Fruit fly (Drosophila melanogaster) whole organism, embryonic: ENCODE results near the gene ND-24.

Source experiments
- Abd-B ChIP-seq: fragments of 200-800 bp; sonication (Bioruptor generic); optimal IDR thresholded peaks from 2 replicates; lab custom pipeline; 2018; ENCODE audit warnings: missing biosample characterization, mild to moderate bottlenecking, missing genetic modification characterization, moderate library complexity
- Asciz ChIP-seq: fragments of 200-800 bp; sonication (Bioruptor generic); optimal IDR thresholded peaks from 2 replicates; lab custom pipeline; 2017; ENCODE audit warnings: missing biosample characterization, mild to moderate bottlenecking, missing genetic modification characterization, missing genetic modification reagents
- Atf-2 ChIP-seq: fragments of 200-800 bp; sonication (Bioruptor generic); optimal IDR thresholded peaks from 2 replicates; lab custom pipeline; 2016; ENCODE audit warnings: missing biosample characterization, missing genetic modification characterization
- Blimp-1 ChIP-seq: fragments of 200-800 bp; sonication (Bioruptor generic); optimal IDR thresholded peaks from 3 replicates; lab custom pipeline; 2018; ENCODE audit warnings: missing biosample characterization, missing genetic modification characterization, mild to moderate bottlenecking, moderate library complexity, missing genetic modification reagents
- CG10979 ChIP-seq: fragments of 200-800 bp; sonication (Bioruptor generic); optimal IDR thresholded peaks from 2 replicates; lab custom pipeline; 2018; ENCODE audit warnings: missing biosample characterization, mild to moderate bottlenecking, missing genetic modification characterization, moderate library complexity
- CG11093 ChIP-seq: fragments of 200-800 bp; sonication (Bioruptor generic); IDR thresholded peaks from 3 replicates; pipeline ENCODE4 v1.3.6; 2022; ENCODE audit warnings: missing biosample characterization, missing genetic modification characterization
- CG11560 ChIP-seq: fragments of 200-800 bp; sonication (Bioruptor generic); IDR thresholded peaks from 3 replicates; pipeline ENCODE4 v1.3.6; 2022; ENCODE audit warnings: missing biosample characterization, missing genetic modification characterization
- CG11723 ChIP-seq: fragments of 200-800 bp; sonication (Bioruptor generic); optimal IDR thresholded peaks from 2 replicates; lab custom pipeline; 2017; ENCODE audit warnings: missing biosample characterization, mild to moderate bottlenecking, missing genetic modification characterization
- CG12104 ChIP-seq: fragments of 200-800 bp; sonication (Bioruptor generic); optimal IDR thresholded peaks from 3 replicates; lab custom pipeline; 2016; ENCODE audit warnings: missing biosample characterization, missing genetic modification characterization
- CG1602 ChIP-seq: fragments of 200-800 bp; sonication (Bioruptor generic); optimal IDR thresholded peaks from 3 replicates; lab custom pipeline; 2016; ENCODE audit warnings: missing biosample characterization, missing genetic modification characterization
- CG16813 ChIP-seq: fragments of 200-800 bp; sonication (Bioruptor generic); IDR thresholded peaks from 3 replicates; pipeline ENCODE4 v1.3.6; 2022; ENCODE audit warnings: missing biosample characterization, missing genetic modification characterization; ENCODE audit not compliant: partially characterized antibody
- CG17328 ChIP-seq: fragments of 200-800 bp; sonication (Bioruptor generic); IDR thresholded peaks from 2 replicates; pipeline ENCODE4 v1.3.6; 2022; ENCODE audit warnings: missing biosample characterization, missing genetic modification characterization
- CG17385 ChIP-seq: fragments of 200-800 bp; sonication (Bioruptor generic); optimal IDR thresholded peaks from 3 replicates; lab custom pipeline; 2018; ENCODE audit warnings: missing biosample characterization, mild to moderate bottlenecking, missing genetic modification characterization
- CG18262 ChIP-seq: fragments of 200-800 bp; optimal IDR thresholded peaks from 3 replicates; lab custom pipeline; 2019; ENCODE audit warnings: missing biosample characterization, mild to moderate bottlenecking, missing genetic modification characterization, moderate library complexity
- CG18476 ChIP-seq: fragments of 200-800 bp; sonication (Bioruptor generic); optimal IDR thresholded peaks from 2 replicates; lab custom pipeline; 2016; ENCODE audit warnings: missing biosample characterization, mild to moderate bottlenecking, missing genetic modification characterization
- CG2875 ChIP-seq: fragments of 200-800 bp; sonication (Bioruptor generic); optimal IDR thresholded peaks from 2 replicates; lab custom pipeline; 2017; ENCODE audit warnings: missing biosample characterization, mild to moderate bottlenecking, missing genetic modification characterization, missing genetic modification reagents
- CG32532 ChIP-seq: fragments of 200-800 bp; sonication (Bioruptor generic); IDR thresholded peaks from 2 replicates; pipeline ENCODE4 v1.3.6; 2022; ENCODE audit warnings: missing biosample characterization, missing genetic modification characterization
- CG9876 ChIP-seq: fragments of 200-800 bp; sonication (Bioruptor generic); optimal IDR thresholded peaks from 2 replicates; lab custom pipeline; 2016; ENCODE audit warnings: missing biosample characterization, missing genetic modification characterization
- Dfd ChIP-seq, 2 experiments: fragments of >200 bp; optimal IDR thresholded peaks; 2 replicates each; lab custom pipeline; 2017; ENCODE audit warnings: missing biosample characterization in 2 of 2, missing genetic modification characterization in 2 of 2
- Hey ChIP-seq: fragments of 200-800 bp; sonication (Bioruptor generic); optimal IDR thresholded peaks from 3 replicates; lab custom pipeline; 2018; ENCODE audit warnings: missing biosample characterization, mild to moderate bottlenecking, missing genetic modification characterization
- NC2β ChIP-seq: fragments of 200-800 bp; sonication (Bioruptor generic); optimal IDR thresholded peaks from 2 replicates; lab custom pipeline; 2016; ENCODE audit warnings: missing biosample characterization, missing genetic modification characterization
- Oaz ChIP-seq: fragments of 200-800 bp; sonication (Bioruptor generic); IDR thresholded peaks from 2 replicates; pipeline ENCODE4 v1.3.6; 2022; ENCODE audit warnings: missing biosample characterization, missing genetic modification characterization
- Oli ChIP-seq: fragments of 200-800 bp; sonication (Bioruptor generic); optimal IDR thresholded peaks from 2 replicates; lab custom pipeline; 2018; ENCODE audit warnings: missing biosample characterization, mild to moderate bottlenecking, missing genetic modification characterization, moderate library complexity
- Poxn ChIP-seq: fragments of 200-800 bp; sonication (Bioruptor generic); IDR thresholded peaks from 2 replicates; pipeline ENCODE4 v1.3.6; 2022; ENCODE audit warnings: missing biosample characterization, missing genetic modification characterization
- Sry-β ChIP-seq: fragments of 200-800 bp; sonication (Bioruptor generic); optimal IDR thresholded peaks from 2 replicates; lab custom pipeline; 2018; ENCODE audit warnings: missing biosample characterization, mild to moderate bottlenecking, missing genetic modification characterization, moderate library complexity
- chif ChIP-seq, 2 experiments: fragments of 200-800 bp; sonication (Bioruptor generic); optimal IDR thresholded peaks; 3 replicates each; lab custom pipeline; 2016; ENCODE audit warnings: missing biosample characterization in 2 of 2, missing genetic modification characterization in 2 of 2
- ci ChIP-seq: fragments of 200-800 bp; sonication (Bioruptor generic); IDR thresholded peaks from 3 replicates; pipeline ENCODE4 v1.3.6; 2022; ENCODE audit warnings: missing biosample characterization, missing genetic modification characterization
- da ChIP-seq: fragments of 200-800 bp; sonication (Bioruptor generic); optimal IDR thresholded peaks from 2 replicates; lab custom pipeline; 2016; ENCODE audit warnings: missing biosample characterization, missing genetic modification characterization
- eve ChIP-seq, 2 experiments: fragments of >200 bp; optimal IDR thresholded peaks; 2 replicates each; lab custom pipeline; 2017; ENCODE audit warnings: missing biosample characterization in 2 of 2, missing genetic modification characterization in 2 of 2
- jigr1 ChIP-seq: fragments of 200-800 bp; sonication (Bioruptor generic); IDR thresholded peaks from 3 replicates; pipeline ENCODE4 v1.3.6; 2022; ENCODE audit warnings: missing biosample characterization, missing genetic modification characterization
- ken ChIP-seq: fragments of 200-800 bp; sonication (Bioruptor generic); IDR thresholded peaks from 3 replicates; pipeline ENCODE4 v1.3.6; 2022; ENCODE audit warnings: missing biosample characterization, missing genetic modification characterization
- lola ChIP-seq, 3 experiments: fragments of >200 bp in 2 of 3; fragments of 200-800 bp in 1 of 3; sonication (Bioruptor generic) in 1 of 3; optimal IDR thresholded peaks; 2 replicates each; lab custom pipeline; 2017 to 2019; ENCODE audit warnings: missing biosample characterization in 3 of 3, missing genetic modification characterization in 3 of 3, mild to moderate bottlenecking in 1 of 3, moderate library complexity in 1 of 3
- nom ChIP-seq: fragments of 200-800 bp; sonication (Bioruptor generic); optimal IDR thresholded peaks from 2 replicates; lab custom pipeline; 2017; ENCODE audit warnings: missing biosample characterization, missing genetic modification characterization, mild to moderate bottlenecking, moderate library complexity, missing genetic modification reagents
- peb ChIP-seq: fragments of 200-800 bp; sonication (Bioruptor generic); IDR thresholded peaks from 2 replicates; pipeline ENCODE4 v1.3.6; 2022; ENCODE audit warnings: missing biosample characterization, missing genetic modification characterization
- phol ChIP-seq: fragments of 200-800 bp; sonication (Bioruptor generic); optimal IDR thresholded peaks from 3 replicates; lab custom pipeline; 2018; ENCODE audit warnings: missing biosample characterization, mild to moderate bottlenecking, missing genetic modification characterization, moderate library complexity
- pnt ChIP-seq: fragments of 200-800 bp; sonication (Bioruptor generic); optimal IDR thresholded peaks from 3 replicates; lab custom pipeline; 2016; ENCODE audit warnings: missing biosample characterization, missing genetic modification characterization
- sens ChIP-seq: fragments of 200-800 bp; sonication (Bioruptor generic); peaks from one replicate; lab custom pipeline; 2016; ENCODE audit warnings: missing biosample characterization, missing genetic modification characterization

ND-24 gene

DNA sequence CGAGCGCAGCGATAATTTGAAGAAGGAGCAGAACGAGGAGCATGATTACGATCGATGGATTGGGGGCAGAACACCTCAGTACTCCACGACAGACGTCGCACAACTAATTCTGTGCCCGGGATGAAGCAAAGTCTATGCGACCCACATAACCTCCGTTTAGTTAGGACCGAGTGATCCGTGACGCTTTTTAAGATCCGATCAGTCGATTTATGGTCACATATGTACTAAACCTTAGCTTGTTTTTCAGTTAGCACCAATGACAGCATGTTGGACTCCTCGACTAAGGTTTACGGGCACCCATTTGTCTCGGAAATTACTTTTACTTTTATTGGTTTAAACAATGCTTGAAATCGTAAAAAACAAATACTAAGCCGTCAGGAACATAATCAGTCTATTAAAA lies 39.9 kb downstream of the ND-24 start, which contains the start of gene CG12990:
TSS of gene CG12990 (minus strand) at position 101 of the 400 bp plus-strand sequence.
- TF ChIP-seq CG9876 (no peak), CG18262 (tag; lab: Kevin White, UChicago) (no peak), lola (GFP tag; optimal IDR thresholded peaks at IDR 0.05; lab: Kevin White, UChicago) (no peak), CG17328 (GFP tag; lab: Robert Waterston, UW) (no peak), Atf-2 (GFP tag; lab: Kevin White, UChicago) (no peak), Oaz (GFP tag; lab: Robert Waterston, UW) (no peak), CG16813 (GFP tag; lab: Robert Waterston, UW) (no peak), chif (GFP tag; optimal IDR thresholded peaks at IDR 0.05; lab: Kevin White, UChicago) (no peak), Sry-β (GFP tag; lab: Kevin White, UChicago) (no peak), CG11560 (tag; lab: Robert Waterston, UW) (no peak), Dfd (GFP tag; optimal IDR thresholded peaks at IDR 0.05; lab: Kevin White, UChicago) (no peak), pnt (GFP tag; lab: Kevin White, UChicago) (no peak)

DNA sequence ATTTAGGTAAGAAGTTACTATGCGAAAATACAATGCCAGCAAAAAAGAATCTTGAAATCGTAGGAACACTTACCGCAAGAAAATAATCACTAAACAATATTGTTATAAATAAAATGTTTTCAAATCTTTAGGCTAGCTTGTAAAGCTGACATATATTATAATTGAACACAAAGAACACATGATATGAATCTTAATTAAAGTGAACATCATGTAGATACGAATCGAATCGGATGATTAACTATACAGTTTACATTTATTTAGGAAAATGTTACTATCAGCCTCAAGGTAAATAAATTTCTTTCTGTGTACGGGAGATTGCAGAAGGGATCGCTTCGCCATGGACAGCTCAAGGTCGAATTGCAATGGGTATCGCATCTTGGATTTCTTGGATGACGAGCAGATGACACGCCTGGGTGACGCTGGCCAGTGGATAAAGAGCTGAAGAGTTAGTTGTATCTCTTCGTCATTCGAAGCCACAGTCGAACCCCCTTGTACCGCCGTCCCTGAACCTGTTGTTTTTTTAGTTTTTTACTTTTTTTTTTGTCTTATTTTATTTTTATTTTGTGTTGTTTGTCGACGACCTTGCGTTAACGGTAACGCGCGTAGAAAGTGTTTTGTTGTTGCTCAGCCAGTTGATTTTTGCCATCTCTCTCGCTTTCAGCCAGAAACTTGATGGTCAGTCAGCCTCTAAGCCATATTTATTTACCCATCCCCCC lies 46.2 kb downstream of the ND-24 start:
- TF ChIP-seq CG18476 (GFP tag; lab: Kevin White, UChicago) (no peak), NC2β (no peak), Blimp-1 (GFP tag; lab: Kevin White, UChicago) (peak; percentile 19), ci (GFP tag; lab: Robert Waterston, UW) (0 out of 3 replicates have a peak, but pooled peaks have one; percentile 27), CG1602 (no peak), lola (GFP tag; optimal IDR thresholded peaks at IDR 0.05; lab: Kevin White, UChicago) (peak in 1 of 3 experiments; percentile 16), sens (GFP tag; lab: Kevin White, UChicago) (peak; percentile 52), peb (no peak), Asciz (peak; percentile 1), Hey (tag; lab: Kevin White, UChicago) (no peak), Poxn (GFP tag; lab: Robert Waterston, UW) (no peak), CG11723 (GFP tag; lab: Kevin White, UChicago) (no peak), eve (GFP tag; optimal IDR thresholded peaks at IDR 0.05; lab: Kevin White, UChicago) (no peak), CG10979 (tag; lab: Kevin White, UChicago) (peak; percentile 2), CG12104 (GFP tag; lab: Kevin White, UChicago) (no peak), jigr1 (no peak), CG18262 (tag; lab: Kevin White, UChicago) (peak; percentile 22), CG32532 (no peak), CG11093 (no peak), phol (tag; lab: Kevin White, UChicago) (peak; percentile 2), CG17385 (GFP tag; lab: Kevin White, UChicago) (no peak), Abd-B (GFP tag; lab: Kevin White, UChicago) (no peak), Oli (tag; lab: Kevin White, UChicago) (peak; percentile 4), da (GFP tag; lab: Kevin White, UChicago) (no peak), CG2875 (no peak), ken (GFP tag; lab: Robert Waterston, UW) (no peak), nom (GFP tag; lab: Kevin White, UChicago) (peak; percentile 73)
